Fruit fly (Drosophila melanogaster): ENCODE measurements around the gene ND-13B.
A peak's percentile ranks its signal among the peaks of the same experiment; 100 is the strongest.

Gene ND-13B

DNA sequence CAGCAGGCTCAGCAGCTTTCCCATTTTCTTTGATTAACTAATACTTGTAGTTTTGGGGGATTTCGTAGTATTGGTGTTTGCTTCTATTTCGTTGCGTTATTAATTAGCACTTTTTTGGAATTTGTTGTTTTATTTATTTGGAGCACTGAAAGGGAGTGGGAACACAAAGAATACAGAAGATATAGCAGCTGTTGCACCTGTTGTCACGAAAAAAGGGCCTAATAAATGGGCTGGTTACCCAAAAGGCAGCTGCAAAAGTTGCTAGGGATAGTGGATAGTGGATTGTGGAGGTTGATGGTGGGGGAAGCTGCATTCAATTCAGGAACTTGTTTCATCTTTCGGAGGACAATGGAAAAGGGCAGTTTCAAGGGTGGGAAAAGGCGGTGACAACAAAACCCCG, 34.4 kb downstream of the ND-13B start:
- no peak for TF ChIP-seq CG3919 (GFP tag; optimal IDR thresholded peaks at IDR 0.05)

DNA sequence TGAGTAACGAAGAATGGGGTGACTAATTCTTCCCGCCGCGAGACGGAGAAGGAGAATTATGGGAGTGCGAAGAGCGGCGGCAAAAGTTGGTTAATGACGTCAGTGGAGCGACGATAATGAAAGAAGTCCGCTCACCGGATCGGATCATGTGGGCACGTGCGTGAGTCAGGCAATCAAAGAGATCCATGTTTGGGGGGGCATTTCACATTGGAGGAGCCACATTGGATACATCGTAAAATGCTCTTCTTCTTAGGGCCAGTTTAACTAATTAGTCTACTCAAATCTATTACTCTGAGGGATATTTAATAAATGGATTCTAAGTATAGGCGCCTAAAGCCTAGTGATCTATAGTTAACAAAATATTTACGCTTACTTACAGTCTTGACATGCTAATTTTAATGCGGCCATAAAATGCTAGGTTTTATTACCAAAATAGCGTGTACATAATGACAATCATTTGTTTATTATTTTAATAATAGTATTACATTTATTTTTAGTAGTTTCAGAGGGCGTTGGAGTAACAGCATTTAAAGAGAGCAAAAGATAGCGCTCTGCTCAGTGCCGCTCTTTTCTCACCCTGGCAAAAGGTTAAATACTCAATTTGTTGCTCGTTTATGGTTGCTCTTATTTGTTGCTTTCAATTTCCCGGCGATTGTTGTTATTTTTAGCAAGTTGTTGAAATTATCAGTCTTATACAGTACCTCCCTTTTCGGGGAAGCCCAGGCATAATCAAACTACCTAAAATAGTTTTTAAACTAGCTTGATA, 35.4 kb downstream of the ND-13B start:
- TF ChIP-seq CG4318 (GFP tag; optimal IDR thresholded peaks at IDR 0.05): no peak
- TF ChIP-seq fkh (GFP tag; optimal IDR thresholded peaks at IDR 0.05): peak; percentile 51
- peak in 1 of 2 experiments; percentile 20 for TF ChIP-seq ss (GFP tag; optimal IDR thresholded peaks at IDR 0.05)
- TF ChIP-seq CG1621 (tag; optimal IDR thresholded peaks at IDR 0.05): no peak

DNA sequence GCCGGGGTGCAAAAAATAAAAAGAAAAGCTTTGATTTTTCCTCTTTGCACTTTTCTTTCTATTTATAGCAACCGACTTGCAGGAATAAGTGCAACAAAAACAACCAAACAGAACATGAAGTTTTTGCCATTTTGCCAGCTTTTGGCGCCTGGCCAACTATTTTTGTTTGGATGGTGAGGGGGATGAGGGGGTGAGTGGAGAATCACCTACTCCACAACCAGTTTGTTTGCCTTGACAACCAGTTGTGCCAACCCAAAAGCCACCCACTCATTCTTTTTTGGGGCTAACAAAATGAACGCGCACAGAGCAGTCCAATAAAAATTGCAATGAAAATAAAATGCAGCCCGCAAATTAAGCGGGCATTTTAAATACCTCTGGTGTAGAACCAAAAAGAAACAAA, 36.6 kb downstream of the ND-13B start:
- TF ChIP-seq ss (GFP tag; optimal IDR thresholded peaks at IDR 0.05) (no peak), Hr4 (GFP tag; optimal IDR thresholded peaks at IDR 0.05) (no peak), vri (GFP tag; optimal IDR thresholded peaks at IDR 0.05) (no peak), CG15336 (GFP tag; IDR thresholded peaks at IDR 0.05) (peak; percentile 29; the same call in 1 of the 2 replicates), Eip78C (GFP tag) (peak; percentile 48), lz (GFP tag; optimal IDR thresholded peaks at IDR 0.05) (no peak), CG11762 (GFP tag; optimal IDR thresholded peaks at IDR 0.05; ENCODE audit: insufficient read depth) (no peak), CG11294 (GFP tag; IDR thresholded peaks at IDR 0.05) (no peak), net (GFP tag; optimal IDR thresholded peaks at IDR 0.05) (no peak), eg (GFP tag; IDR thresholded peaks at IDR 0.05) (peak; percentile 54; the same call in 2 of the 3 replicates), acj6 (GFP tag; optimal IDR thresholded peaks at IDR 0.05) (no peak), fd59A (GFP tag; optimal IDR thresholded peaks at IDR 0.05) (no peak), CG6792 (GFP tag; optimal IDR thresholded peaks at IDR 0.05) (no peak), svp (GFP tag) (no peak), Sox102F (GFP tag; optimal IDR thresholded peaks at IDR 0.05) (no peak), CG6163 (GFP tag; IDR thresholded peaks at IDR 0.05) (peak; percentile 27; the same call in 1 of the 3 replicates), Hr38 (GFP tag; optimal IDR thresholded peaks at IDR 0.05) (no peak), CG6276 (GFP tag; optimal IDR thresholded peaks at IDR 0.05) (peak; percentile 34), CG16779 (tag; optimal IDR thresholded peaks at IDR 0.05) (no peak)

DNA sequence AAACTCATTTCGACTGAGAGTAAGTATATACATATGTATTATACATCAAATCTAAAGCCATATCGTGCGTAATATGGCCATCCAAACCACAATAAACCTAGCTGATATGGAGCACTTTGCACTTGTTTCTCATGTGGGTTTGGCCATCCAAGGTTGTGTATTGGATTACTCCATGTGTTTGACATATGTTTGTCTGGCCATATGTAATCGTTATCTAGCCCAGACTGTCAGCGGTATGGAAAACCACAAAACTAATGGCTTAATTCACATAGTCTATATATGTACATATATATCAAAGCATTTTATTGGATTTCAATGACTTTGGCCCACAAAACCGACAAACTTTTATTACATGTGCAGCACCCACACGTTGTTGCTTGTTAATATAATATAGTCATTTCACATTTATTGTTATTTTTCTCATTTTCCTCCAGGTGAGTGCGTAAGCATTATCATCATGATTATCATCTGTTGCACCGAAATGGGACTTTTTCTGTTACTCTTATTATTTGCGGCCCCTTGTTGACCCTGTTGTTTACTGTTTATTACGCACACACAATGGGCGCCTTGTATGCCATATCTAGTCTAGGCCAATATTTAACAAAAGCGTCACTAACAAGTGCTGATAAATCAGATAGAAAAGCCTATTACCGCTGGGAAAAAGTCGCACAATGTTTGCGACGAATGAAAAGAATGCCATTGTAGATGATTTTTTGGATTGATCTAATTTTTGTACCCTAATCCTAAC, 37.3 kb downstream of the ND-13B start:
- TF ChIP-seq CG11762 (GFP tag; optimal IDR thresholded peaks at IDR 0.05; ENCODE audit: insufficient read depth) (peak; percentile 19), Hr4 (GFP tag; optimal IDR thresholded peaks at IDR 0.05) (no peak), Sox15 (GFP tag; optimal IDR thresholded peaks at IDR 0.05) (no peak), CG34406 (GFP tag; optimal IDR thresholded peaks at IDR 0.05) (peak; percentile 23), topi (GFP tag; optimal IDR thresholded peaks at IDR 0.05) (peak; percentile 31), eg (GFP tag; IDR thresholded peaks at IDR 0.05) (peak; percentile 50; the same call in 1 of the 3 replicates), esn (GFP tag; optimal IDR thresholded peaks at IDR 0.05) (peak; percentile 44), CG6854 (GFP tag; optimal IDR thresholded peaks at IDR 0.05) (no peak), CG6163 (GFP tag; IDR thresholded peaks at IDR 0.05) (peak; percentile 71), Sox102F (GFP tag; optimal IDR thresholded peaks at IDR 0.05) (peak; percentile 15), CG6808 (GFP tag; optimal IDR thresholded peaks at IDR 0.05) (peak; percentile 35), CG8119 (GFP tag; IDR thresholded peaks at IDR 0.05) (no peak), cyc (GFP tag; optimal IDR thresholded peaks at IDR 0.05) (no peak), Hr38 (GFP tag; optimal IDR thresholded peaks at IDR 0.05) (no peak), svp (GFP tag) (peak; percentile 71), CG11294 (GFP tag; IDR thresholded peaks at IDR 0.05) (no peak), lz (GFP tag; optimal IDR thresholded peaks at IDR 0.05) (peak; percentile 1), salr (GFP tag; optimal IDR thresholded peaks at IDR 0.05) (peak in 1 of 2 experiments; percentile 26), CG8632 (GFP tag; optimal IDR thresholded peaks at IDR 0.05) (peak; percentile 56), dac (GFP tag; optimal IDR thresholded peaks at IDR 0.05) (no peak), fkh (GFP tag; optimal IDR thresholded peaks at IDR 0.05) (peak; percentile 97), CG32006 (GFP tag; optimal IDR thresholded peaks at IDR 0.05) (peak; percentile 7), Hr39 (GFP tag; optimal IDR thresholded peaks at IDR 0.05) (no peak), CG11902 (GFP tag; optimal IDR thresholded peaks at IDR 0.05) (no peak), CG1621 (tag; optimal IDR thresholded peaks at IDR 0.05) (peak; percentile 53), CG9139 (GFP tag; optimal IDR thresholded peaks at IDR 0.05) (peak; percentile 47), ss (GFP tag; optimal IDR thresholded peaks at IDR 0.05) (peak; percentile 29 to 64), Gug (GFP tag; IDR thresholded peaks at IDR 0.05) (no peak), CG8319 (GFP tag; optimal IDR thresholded peaks at IDR 0.05) (no peak), CG31627 (GFP tag; optimal IDR thresholded peaks at IDR 0.05) (no peak), CG3919 (GFP tag; optimal IDR thresholded peaks at IDR 0.05) (peak; percentile 74), CG15336 (GFP tag; IDR thresholded peaks at IDR 0.05) (no peak), acj6 (GFP tag; optimal IDR thresholded peaks at IDR 0.05) (peak; percentile 53)

All from whole organism, prepupa.